Fruit fly (Drosophila melanogaster) whole organism, embryonic: Measurements from ENCODE around the gene Hsp60B.

Experiments used
- CG17829 ChIP-seq: fragments of 200-800 bp; optimal IDR thresholded peaks from 2 replicates; lab custom pipeline; 2019; ENCODE audit warnings: missing biosample characterization, mild to moderate bottlenecking, missing genetic modification characterization, moderate library complexity
- CG30431 ChIP-seq: fragments of 200-800 bp; sonication (Bioruptor generic); optimal IDR thresholded peaks from 2 replicates; lab custom pipeline; 2017; ENCODE audit warnings: missing biosample characterization, missing genetic modification characterization
- row ChIP-seq: fragments of 200-800 bp; sonication (Bioruptor generic); IDR thresholded peaks from 3 replicates; pipeline ENCODE4 v1.3.6; 2022; ENCODE audit warnings: missing biosample characterization, missing genetic modification characterization

- TF ChIP-seq row (GFP tag; lab: Robert Waterston, UW) (no peak), CG17829 (no peak), CG30431 (GFP tag; lab: Kevin White, UChicago) (no peak)
Measured at dm6 chr2L:679887-680286, 48.3 kb upstream of the Hsp60B start.
